Worm (Caenorhabditis elegans) whole organism, L4 larva: Measurements from ENCODE around the gene ptr-14.

ENCODE experiments used
- lin-13 ChIP-seq: fragments of 150-350 bp; optimal IDR thresholded peaks from 2 replicates; lab custom pipeline; 2014; ENCODE audit warnings: missing biosample characterization, missing genetic modification reagents, missing genetic modification characterization
- nhr-6 ChIP-seq: fragments of 150-350 bp; optimal IDR thresholded peaks from 2 replicates; lab custom pipeline; 2014; ENCODE audit warnings: missing biosample characterization, missing genetic modification characterization
- unc-62 ChIP-seq, 3 experiments: fragments of 150-350 bp in 1 of 3; sonication (generic microtip); optimal IDR thresholded peaks in 2 of 3; peaks in 1 of 3; 1 replicate in 1 of 3; 2 replicates in 2 of 3; lab custom pipeline; 2014 to 2017; ENCODE audit warnings: missing biosample characterization in 3 of 3, missing genetic modification characterization in 3 of 3, missing genetic modification reagents in 3 of 3, missing genotype in 1 of 3

DNA sequence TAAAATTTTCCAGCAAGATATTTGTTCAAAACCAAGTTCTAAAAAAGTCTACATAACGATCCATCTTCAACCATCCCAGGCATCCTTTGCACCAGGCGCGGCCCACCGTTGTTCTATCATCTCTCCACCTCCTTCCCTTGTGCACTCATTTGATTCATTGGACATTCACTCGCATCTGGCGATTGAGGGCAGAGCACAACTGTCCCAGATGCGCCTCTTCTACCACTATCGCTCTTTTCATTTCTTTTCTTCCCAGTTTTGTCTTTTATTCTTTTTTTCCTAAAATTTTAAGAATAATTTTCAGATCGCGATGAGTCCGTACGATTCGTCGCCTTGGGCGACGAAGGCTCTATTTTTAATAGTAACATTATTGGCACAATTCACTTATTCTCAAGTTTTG lies 51.3 kb downstream of the ptr-14 start, which contains the start of gene epi-1:
- TF ChIP-seq unc-62 (GFP tag; optimal IDR thresholded peaks at IDR 0.05 in 1 of 2; lab: Kevin White, UChicago) (no peak), unc-62 (tag; optimal IDR thresholded peaks at IDR 0.05; lab: Kevin White, UChicago) (no peak), lin-13 (GFP tag; lab: Kevin White, UChicago) (no peak), nhr-6 (tag; lab: Kevin White, UChicago) (no peak)
